Worm (Caenorhabditis elegans) whole organism, mixed stage, embryonic: ENCODE measurements around the gene Y13C8A.1.
A peak's percentile ranks its signal among the peaks of the same experiment; 100 is the strongest.
"Not testable (repeated sequence)": the region's sequence is repeated elsewhere in the genome, so short reads cannot be mapped to it uniquely, and the experiment has no call there.

Source experiments
- bed-3 ChIP-seq: fragments of 200-800 bp; sonication (Bioruptor generic); optimal IDR thresholded peaks from 3 replicates; lab custom pipeline; 2018; ENCODE audit warnings: mild to moderate bottlenecking, missing genetic modification characterization, moderate library complexity, missing compliant biosample characterization
- blmp-1 ChIP-seq: fragments of 150-350 bp; optimal IDR thresholded peaks from 2 replicates; lab custom pipeline; 2014; ENCODE audit warnings: missing biosample characterization, missing genetic modification characterization
- ceh-39 ChIP-seq: fragments of 150-350 bp; optimal IDR thresholded peaks from 2 replicates; lab custom pipeline; 2014; ENCODE audit warnings: missing biosample characterization, missing genetic modification characterization
- ceh-43 ChIP-seq: fragments of 200-800 bp; sonication (Bioruptor generic); optimal IDR thresholded peaks from 2 replicates; lab custom pipeline; 2018; ENCODE audit warnings: mild to moderate bottlenecking, missing genetic modification characterization, moderate library complexity, missing compliant biosample characterization
- ceh-83 ChIP-seq: fragments of 200-800 bp; sonication (Bioruptor generic); optimal IDR thresholded peaks from 2 replicates; lab custom pipeline; 2018; ENCODE audit warnings: mild to moderate bottlenecking, missing genetic modification characterization, missing compliant biosample characterization
- ces-1 ChIP-seq: fragments of 150-350 bp; optimal IDR thresholded peaks from 2 replicates; lab custom pipeline; 2014; ENCODE audit warnings: missing biosample characterization, missing genetic modification reagents, missing genetic modification characterization
- cnd-1 ChIP-seq: fragments of 200-800 bp; sonication (Bioruptor generic); optimal IDR thresholded peaks from 2 replicates; lab custom pipeline; 2018; ENCODE audit warnings: mild to moderate bottlenecking, missing genetic modification characterization, missing compliant biosample characterization
- elt-1 ChIP-seq: sonication (generic microtip); optimal IDR thresholded peaks from 2 replicates; lab custom pipeline; 2017; ENCODE audit warnings: missing genetic modification characterization, mild to moderate bottlenecking, missing compliant biosample characterization, antibody characterized with exemption, moderate library complexity, borderline replicate concordance; ENCODE audit not compliant: insufficient read depth
- flh-1 ChIP-seq: fragments of 200-800 bp; sonication (Bioruptor generic); optimal IDR thresholded peaks from 2 replicates; lab custom pipeline; 2018; ENCODE audit warnings: mild to moderate bottlenecking, missing genetic modification characterization, moderate library complexity, missing compliant biosample characterization
- ham-2 ChIP-seq: fragments of 200-800 bp; sonication (Bioruptor generic); optimal IDR thresholded peaks from 2 replicates; lab custom pipeline; 2018; ENCODE audit warnings: mild to moderate bottlenecking, missing genetic modification characterization, missing compliant biosample characterization
- lin-32 ChIP-seq: fragments of 200-800 bp; sonication (Bioruptor generic); optimal IDR thresholded peaks from 2 replicates; lab custom pipeline; 2018; ENCODE audit warnings: mild to moderate bottlenecking, missing genetic modification characterization, missing compliant biosample characterization
- lsy-2 ChIP-seq: fragments of 150-350 bp; optimal IDR thresholded peaks from 2 replicates; lab custom pipeline; 2014; ENCODE audit warnings: missing biosample characterization, missing genetic modification characterization
- mab-5 ChIP-seq: fragments of 150-350 bp; optimal IDR thresholded peaks from 2 replicates; lab custom pipeline; 2014; ENCODE audit warnings: missing biosample characterization, missing genetic modification characterization
- mls-2 ChIP-seq: sonication (generic microtip); optimal IDR thresholded peaks from 2 replicates; lab custom pipeline; 2016; ENCODE audit warnings: mild to moderate bottlenecking, missing genetic modification characterization, moderate library complexity, missing compliant biosample characterization
- nhr-12 ChIP-seq: fragments of 150-350 bp; optimal IDR thresholded peaks from 2 replicates; lab custom pipeline; 2014; ENCODE audit warnings: missing biosample characterization, missing genetic modification characterization
- nhr-2 ChIP-seq: fragments of 150-350 bp; optimal IDR thresholded peaks from 2 replicates; lab custom pipeline; 2014; ENCODE audit warnings: missing biosample characterization, missing genetic modification characterization
- nhr-237 ChIP-seq: fragments of 150-350 bp; optimal IDR thresholded peaks from 2 replicates; lab custom pipeline; 2014; ENCODE audit warnings: missing biosample characterization, missing genetic modification characterization
- nhr-28 ChIP-seq: fragments of 150-350 bp; optimal IDR thresholded peaks from 2 replicates; lab custom pipeline; 2014; ENCODE audit warnings: missing biosample characterization, missing genetic modification characterization
- nhr-76 ChIP-seq: sonication (generic microtip); optimal IDR thresholded peaks from 2 replicates; lab custom pipeline; 2017; ENCODE audit warnings: missing biosample characterization, missing genetic modification characterization
- pha-4 ChIP-seq: fragments of 150-350 bp; optimal IDR thresholded peaks from 2 replicates; lab custom pipeline; 2018; ENCODE audit warnings: missing biosample characterization, missing genetic modification reagents, missing genetic modification characterization
- sem-2 ChIP-seq: fragments of 200-800 bp; sonication (Bioruptor generic); optimal IDR thresholded peaks from 2 replicates; lab custom pipeline; 2018; ENCODE audit warnings: mild to moderate bottlenecking, missing genetic modification characterization, missing compliant biosample characterization
- snpc-4 ChIP-seq: fragments of 150-350 bp; optimal IDR thresholded peaks from 2 replicates; lab custom pipeline; 2014; ENCODE audit warnings: missing biosample characterization, missing genetic modification characterization
- sptf-1 ChIP-seq: sonication (generic microtip); optimal IDR thresholded peaks from 2 replicates; lab custom pipeline; 2017; ENCODE audit warnings: mild to moderate bottlenecking, missing genetic modification characterization, moderate library complexity, missing compliant biosample characterization
- tbx-8 ChIP-seq: fragments of 200-800 bp; sonication (Bioruptor generic); optimal IDR thresholded peaks from 2 replicates; lab custom pipeline; 2018; ENCODE audit warnings: mild to moderate bottlenecking, missing genetic modification characterization, moderate library complexity, missing compliant biosample characterization
- unc-120 ChIP-seq: sonication (generic microtip); optimal IDR thresholded peaks from 2 replicates; lab custom pipeline; 2017; ENCODE audit warnings: missing genetic modification characterization, missing compliant biosample characterization; ENCODE audit not compliant: poor library complexity, severe bottlenecking
- unc-39 ChIP-seq: fragments of 150-350 bp; optimal IDR thresholded peaks from 2 replicates; lab custom pipeline; 2014; ENCODE audit warnings: missing biosample characterization, missing genetic modification characterization
- zip-8 ChIP-seq: fragments of 150-350 bp; optimal IDR thresholded peaks from 2 replicates; lab custom pipeline; 2014; ENCODE audit warnings: missing biosample characterization, missing genetic modification characterization
- ztf-11 ChIP-seq: fragments of 150-350 bp; optimal IDR thresholded peaks from 2 replicates; lab custom pipeline; 2014; ENCODE audit warnings: missing biosample characterization, missing genetic modification characterization

The Y13C8A.1 gene

DNA sequence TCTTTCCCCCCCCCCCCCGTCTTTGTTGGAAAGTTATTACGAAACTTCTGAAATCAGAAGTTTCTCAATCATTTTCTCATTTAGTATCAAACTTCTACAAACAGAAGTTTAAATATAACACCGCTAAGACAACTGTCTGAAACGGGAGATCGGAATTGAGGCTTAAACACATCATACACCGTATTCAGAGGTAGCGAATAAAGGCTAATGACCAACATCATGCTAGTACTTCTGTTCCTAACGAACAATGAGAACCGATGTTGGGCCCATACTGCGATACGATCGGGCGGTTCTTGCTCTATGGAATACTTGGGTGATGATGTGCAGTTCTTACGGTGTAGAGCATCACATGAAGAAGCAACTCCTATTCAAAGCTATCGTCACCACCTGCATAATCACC, at the start of gene Y13C8A.1:
Gene Y13C8A.1 (plus strand): TSS at position 301 of the 400 bp plus-strand sequence.
- TF ChIP-seq blmp-1; sptf-1 (tag; lab: Kevin White, UChicago); sem-2 (GFP tag; lab: Kevin White, UChicago): not testable (repeated sequence)

DNA sequence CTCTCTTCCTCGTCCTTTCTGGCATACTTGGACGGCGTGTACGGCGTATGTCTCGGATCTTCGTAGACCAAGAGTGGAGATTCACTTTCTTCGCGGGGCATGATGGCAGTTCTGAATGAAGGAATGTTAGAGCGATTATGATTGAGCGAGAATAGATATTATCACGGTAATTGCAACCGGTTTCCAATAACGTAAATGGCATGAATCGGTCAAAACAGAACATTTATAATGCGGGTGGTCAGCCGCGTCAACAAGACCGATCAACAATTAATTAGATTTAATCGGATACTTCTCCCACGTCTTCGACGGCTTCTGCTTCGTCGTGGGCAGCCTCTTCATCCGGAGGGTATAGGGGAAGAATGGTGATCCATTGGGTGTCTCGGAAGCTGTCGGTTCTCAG, 48.8 kb upstream of the Y13C8A.1 start, which contains the start of gene F41G4.13:
Gene F41G4.13 (minus strand): TSS at position 101 of the 400 bp plus-strand sequence.
- not testable (repeated sequence) for TF ChIP-seq tbx-8 (GFP tag; lab: Kevin White, UChicago); ztf-11; nhr-28 (tag; lab: Kevin White, UChicago)

DNA sequence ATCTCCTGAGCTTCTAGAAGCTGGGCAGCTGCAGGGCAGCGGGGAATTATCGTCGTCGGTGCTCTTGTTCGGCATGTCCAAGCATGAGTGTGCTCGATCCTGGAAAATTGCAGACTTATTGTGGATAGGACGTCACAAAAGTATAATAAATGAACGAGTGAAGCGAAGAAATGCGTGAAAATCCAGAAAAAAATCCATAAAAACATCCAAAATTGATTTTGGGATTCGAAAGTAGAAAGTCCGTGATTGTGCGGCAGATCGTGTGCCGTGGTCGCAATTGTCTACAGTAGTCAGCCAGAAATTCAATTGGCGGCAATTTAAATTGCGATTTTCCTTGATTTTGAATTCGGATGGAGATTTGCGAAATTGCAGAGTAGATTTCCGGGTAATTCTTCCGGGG, 47.2 kb upstream of the Y13C8A.1 start, which contains the start of gene F41G4.7:
Gene F41G4.7 (minus strand): TSS at position 101 of the 400 bp plus-strand sequence.
- TF ChIP-seq snpc-4 (no peak), ham-2 (GFP tag; lab: Kevin White, UChicago) (no peak), elt-1 (tag; lab: Kevin White, UChicago) (no peak), nhr-76 (tag; lab: Kevin White, UChicago) (no peak), mab-5 (tag; lab: Kevin White, UChicago) (no peak), unc-120 (tag; lab: Kevin White, UChicago) (no peak), pha-4 (no peak), ztf-11 (no peak), ceh-83 (GFP tag; lab: Kevin White, UChicago) (no peak), nhr-12 (tag; lab: Kevin White, UChicago) (no peak)
- TF ChIP-seq, all 35 proteins: peak for 0

DNA sequence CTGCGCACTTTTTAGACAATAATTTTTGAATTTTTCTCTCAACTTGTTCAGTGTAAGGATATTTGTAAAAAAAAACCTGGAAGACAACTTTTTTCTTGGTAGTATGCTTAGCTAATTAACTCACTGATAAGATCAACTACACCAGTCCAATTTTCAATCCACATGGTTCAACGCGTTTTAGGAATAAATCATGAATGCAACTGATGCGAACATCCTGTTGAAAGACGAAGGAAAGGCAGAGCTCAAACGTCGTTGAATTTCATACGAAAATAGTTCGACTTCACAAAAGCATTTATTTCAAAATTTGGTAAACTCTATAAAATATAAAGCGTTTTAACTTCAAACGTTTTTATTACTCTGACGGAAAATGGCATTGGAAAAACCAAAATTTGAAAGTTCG, 42.8 kb upstream of the Y13C8A.1 start, which contains the start of gene dyla-1:
Gene dyla-1 (plus strand): TSS at position 301 of the 400 bp plus-strand sequence.
- TF ChIP-seq nhr-237 (tag; lab: Kevin White, UChicago), result no peak
- TF ChIP-seq lsy-2 (tag; lab: Kevin White, UChicago), result no peak
- TF ChIP-seq flh-1 (GFP tag; lab: Kevin White, UChicago), result no peak
- no peak for TF ChIP-seq nhr-2 (tag; lab: Kevin White, UChicago)
- no peak for TF ChIP-seq ceh-39

DNA sequence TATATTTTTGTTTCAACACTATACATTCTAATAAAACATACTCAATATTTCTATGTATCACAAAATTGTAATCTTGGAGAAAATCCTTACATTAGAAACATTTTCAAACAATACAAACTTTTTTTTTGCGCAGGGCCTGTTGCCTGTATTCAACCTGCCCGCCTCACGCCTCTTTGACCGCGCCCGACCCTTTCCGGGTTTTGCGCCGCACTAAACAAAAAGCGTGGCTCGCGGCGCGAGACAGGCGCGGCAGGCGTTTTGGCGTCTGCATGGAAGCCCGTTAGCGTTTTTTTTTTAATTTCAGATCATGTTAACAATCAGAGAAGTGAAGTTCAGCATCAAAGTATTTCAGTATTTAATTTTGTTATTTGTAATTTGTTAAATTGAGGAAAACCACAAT, 40.6 kb upstream of the Y13C8A.1 start:
- TF ChIP-seq lin-32 (GFP tag; lab: Kevin White, UChicago) (no peak), mls-2 (tag; lab: Kevin White, UChicago) (no peak), nhr-76 (tag; lab: Kevin White, UChicago) (no peak), flh-1 (GFP tag; lab: Kevin White, UChicago) (no peak), bed-3 (GFP tag; lab: Kevin White, UChicago) (no peak), ztf-11 (no peak), cnd-1 (tag; lab: Kevin White, UChicago) (no peak), mab-5 (tag; lab: Kevin White, UChicago) (no peak), unc-39 (tag; lab: Kevin White, UChicago) (no peak), unc-120 (tag; lab: Kevin White, UChicago) (no peak), ceh-43 (no peak), nhr-12 (tag; lab: Kevin White, UChicago) (no peak), ceh-83 (GFP tag; lab: Kevin White, UChicago) (no peak), ceh-39 (no peak), elt-1 (tag; lab: Kevin White, UChicago) (no peak)

DNA sequence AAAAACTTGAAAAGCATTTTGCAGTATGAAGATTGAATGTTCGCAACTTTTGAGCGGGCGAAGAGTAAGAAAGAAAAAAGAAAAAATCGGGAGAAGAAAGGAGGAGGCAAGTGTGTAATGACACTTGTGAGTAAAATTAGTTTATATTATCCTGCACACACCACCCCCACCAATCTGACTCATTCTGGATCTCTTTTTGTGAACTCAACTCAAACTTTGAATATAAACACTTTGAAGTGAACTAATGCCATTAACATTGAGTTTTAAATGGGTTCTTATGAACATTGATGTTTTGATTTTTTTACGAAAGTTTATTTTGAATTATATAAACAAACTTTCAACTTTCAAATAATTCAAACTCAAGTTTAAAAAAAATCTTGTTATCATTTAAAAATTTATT, 38.6 kb upstream of the Y13C8A.1 start, which contains the start of gene F41G4.8:
Gene F41G4.8 (minus strand): TSS at position 101 of the 400 bp plus-strand sequence.
- no peak for TF ChIP-seq bed-3 (GFP tag; lab: Kevin White, UChicago)
- no peak for TF ChIP-seq unc-39 (tag; lab: Kevin White, UChicago)
- no peak for TF ChIP-seq zip-8 (tag; lab: Kevin White, UChicago)
- peak; percentile 15 for TF ChIP-seq ces-1 (GFP tag; lab: Kevin White, UChicago)
- no peak for TF ChIP-seq ztf-11
